Worm (Caenorhabditis elegans) whole organism, late embryonic: ENCODE data around the gene R53.5.
"Not testable (repeated sequence)": the region's sequence is repeated elsewhere in the genome, so short reads cannot be mapped to it uniquely, and the experiment has no call there.

Experiments used
- ama-1 ChIP-seq: fragments of 150-350 bp; optimal IDR thresholded peaks from 2 replicates; lab custom pipeline; 2014
- ceh-14 ChIP-seq: sonication (generic microtip); optimal IDR thresholded peaks from 2 replicates; lab custom pipeline; 2016; ENCODE audit warnings: missing genotype, missing genetic modification characterization, missing compliant biosample characterization
- ceh-34 ChIP-seq: sonication (generic microtip); optimal IDR thresholded peaks from 2 replicates; lab custom pipeline; 2016; ENCODE audit warnings: mild to moderate bottlenecking, missing genetic modification characterization, missing compliant biosample characterization
- ceh-48 ChIP-seq: sonication (generic microtip); optimal IDR thresholded peaks from 2 replicates; lab custom pipeline; 2016; ENCODE audit warnings: missing genetic modification characterization, inconsistent platforms, missing compliant biosample characterization
- che-1 ChIP-seq: sonication (generic microtip); optimal IDR thresholded peaks from 2 replicates; lab custom pipeline; 2016; ENCODE audit warnings: mild to moderate bottlenecking, missing genetic modification characterization, missing compliant biosample characterization
- pros-1 ChIP-seq: fragments of 150-350 bp; optimal IDR thresholded peaks from 2 replicates; lab custom pipeline; 2014; ENCODE audit warnings: missing biosample characterization, missing genetic modification reagents, missing genetic modification characterization
- unc-55 ChIP-seq: sonication (generic microtip); optimal IDR thresholded peaks from 2 replicates; lab custom pipeline; 2017; ENCODE audit warnings: missing biosample characterization, missing genetic modification reagents, missing genetic modification characterization

- TF ChIP-seq unc-55 (GFP tag; lab: Kevin White, UChicago); ceh-34; che-1 (tag; lab: Kevin White, UChicago); ama-1 (lab: Kevin White, UChicago); ceh-48 (tag; lab: Kevin White, UChicago); pros-1 (tag; lab: Kevin White, UChicago); ceh-14 (tag; lab: Kevin White, UChicago): not testable (repeated sequence)
Observed at ce11 chrII:10006266-10006665, 36.0 kb upstream of the R53.5 start, which contains the start of gene ZK892.4.
